Worm (Caenorhabditis elegans): ENCODE measurements around the gene pqn-83.
A peak's percentile ranks its signal among the peaks of the same experiment; 100 is the strongest.

Gene pqn-83

DNA sequence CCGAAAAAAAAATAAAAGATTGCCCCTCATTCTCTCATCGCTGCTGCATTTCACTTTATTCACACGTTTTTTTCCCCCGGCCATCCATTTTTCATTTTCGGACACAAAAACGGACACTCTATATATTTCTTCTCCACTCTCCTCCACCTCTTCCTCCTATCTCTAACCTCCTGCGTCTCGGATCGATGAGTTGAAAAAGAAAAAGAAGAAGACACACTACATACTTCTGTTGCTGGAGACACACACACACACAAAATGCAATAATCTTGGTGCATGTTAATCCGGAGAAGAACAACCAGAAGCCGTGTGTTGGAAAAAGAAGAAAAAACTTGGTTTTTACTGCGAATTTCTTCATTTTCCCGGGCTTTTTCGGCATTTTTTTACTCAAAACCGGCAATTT lies 6.7 kb upstream of the pqn-83 start:
- no peak for TF ChIP-seq tra-4 (tag; optimal IDR thresholded peaks at IDR 0.05)
- no peak for TF ChIP-seq hmbx-1 (tag; optimal IDR thresholded peaks at IDR 0.05)
- no peak for TF ChIP-seq flt-1 (GFP tag; IDR thresholded peaks at IDR 0.05)
- TF ChIP-seq scrt-1 (GFP tag; IDR thresholded peaks at IDR 0.05): no peak
- TF ChIP-seq pes-1 (GFP tag; IDR thresholded peaks at IDR 0.05): no peak
- TF ChIP-seq F13C5.2 (tag; optimal IDR thresholded peaks at IDR 0.05): no peak
- no peak for TF ChIP-seq tbx-11 (GFP tag; IDR thresholded peaks at IDR 0.05)
- TF ChIP-seq tbx-37 (GFP tag; conservative IDR thresholded peaks at IDR 0.05): no peak
- no peak for TF ChIP-seq hnd-1 (tag; optimal IDR thresholded peaks at IDR 0.05)
- no peak for TF ChIP-seq hmg-4 (GFP tag; optimal IDR thresholded peaks at IDR 0.05)
- no peak for TF ChIP-seq ceh-13 (GFP tag; optimal IDR thresholded peaks at IDR 0.05)
- TF ChIP-seq aly-1 (tag; optimal IDR thresholded peaks at IDR 0.05): no peak
- no peak for TF ChIP-seq ets-7 (tag; optimal IDR thresholded peaks at IDR 0.05)
- no peak for TF ChIP-seq ama-1 (optimal IDR thresholded peaks at IDR 0.05)
- no peak for TF ChIP-seq B0310.2 (tag; optimal IDR thresholded peaks at IDR 0.05)
- no peak for TF ChIP-seq ceh-36 (tag; optimal IDR thresholded peaks at IDR 0.05)
- no peak for TF ChIP-seq sea-1 (GFP tag; conservative IDR thresholded peaks at IDR 0.05)

ce11 chrIII:13105497-13105896 lies 6.2 kb upstream of the pqn-83 start:
- TF ChIP-seq ama-1 (optimal IDR thresholded peaks at IDR 0.05): no peak
- TF ChIP-seq sea-1 (GFP tag; conservative IDR thresholded peaks at IDR 0.05): no peak
- TF ChIP-seq B0310.2 (tag; optimal IDR thresholded peaks at IDR 0.05): no peak
- no peak for TF ChIP-seq ceh-36 (tag; optimal IDR thresholded peaks at IDR 0.05)
- no peak for TF ChIP-seq tra-4 (tag; optimal IDR thresholded peaks at IDR 0.05)
- no peak for TF ChIP-seq ets-7 (tag; optimal IDR thresholded peaks at IDR 0.05)
- no peak for TF ChIP-seq flt-1 (GFP tag; IDR thresholded peaks at IDR 0.05)
- no peak for TF ChIP-seq hnd-1 (tag; optimal IDR thresholded peaks at IDR 0.05)
- no peak for TF ChIP-seq tbx-37 (GFP tag; conservative IDR thresholded peaks at IDR 0.05)
- no peak for TF ChIP-seq hmbx-1 (tag; optimal IDR thresholded peaks at IDR 0.05)
- TF ChIP-seq ceh-13 (GFP tag; optimal IDR thresholded peaks at IDR 0.05): no peak
- TF ChIP-seq tbx-11 (GFP tag; IDR thresholded peaks at IDR 0.05): no peak

- no peak for TF ChIP-seq sea-1 (GFP tag; conservative IDR thresholded peaks at IDR 0.05)
- TF ChIP-seq flt-1 (GFP tag; IDR thresholded peaks at IDR 0.05): no peak
- TF ChIP-seq ceh-13 (GFP tag; optimal IDR thresholded peaks at IDR 0.05): no peak
- no peak for TF ChIP-seq pes-1 (GFP tag; IDR thresholded peaks at IDR 0.05)
- TF ChIP-seq B0310.2 (tag; optimal IDR thresholded peaks at IDR 0.05): no peak
- TF ChIP-seq tbx-37 (GFP tag; conservative IDR thresholded peaks at IDR 0.05): no peak
- no peak for TF ChIP-seq tra-4 (tag; optimal IDR thresholded peaks at IDR 0.05)
- TF ChIP-seq aly-1 (tag; optimal IDR thresholded peaks at IDR 0.05): no peak
- TF ChIP-seq hmbx-1 (tag; optimal IDR thresholded peaks at IDR 0.05): no peak
- no peak for TF ChIP-seq ets-7 (tag; optimal IDR thresholded peaks at IDR 0.05)
Measured at ce11 chrIII:13104410-13104809, 5.1 kb upstream of the pqn-83 start.

- TF ChIP-seq ceh-36 (tag; optimal IDR thresholded peaks at IDR 0.05): no peak
- no peak for TF ChIP-seq ama-1 (optimal IDR thresholded peaks at IDR 0.05)
- TF ChIP-seq tra-4 (tag; optimal IDR thresholded peaks at IDR 0.05): no peak
- TF ChIP-seq aly-1 (tag; optimal IDR thresholded peaks at IDR 0.05): no peak
- no peak for TF ChIP-seq pes-1 (GFP tag; IDR thresholded peaks at IDR 0.05)
- TF ChIP-seq tbx-37 (GFP tag; conservative IDR thresholded peaks at IDR 0.05): no peak
- no peak for TF ChIP-seq hnd-1 (tag; optimal IDR thresholded peaks at IDR 0.05)
- no peak for TF ChIP-seq ceh-13 (GFP tag; optimal IDR thresholded peaks at IDR 0.05)
- TF ChIP-seq B0310.2 (tag; optimal IDR thresholded peaks at IDR 0.05): no peak
- no peak for TF ChIP-seq F13C5.2 (tag; optimal IDR thresholded peaks at IDR 0.05)
- TF ChIP-seq sea-1 (GFP tag; conservative IDR thresholded peaks at IDR 0.05): no peak
Measured at ce11 chrIII:13103980-13104379, 4.7 kb upstream of the pqn-83 start.

DNA sequence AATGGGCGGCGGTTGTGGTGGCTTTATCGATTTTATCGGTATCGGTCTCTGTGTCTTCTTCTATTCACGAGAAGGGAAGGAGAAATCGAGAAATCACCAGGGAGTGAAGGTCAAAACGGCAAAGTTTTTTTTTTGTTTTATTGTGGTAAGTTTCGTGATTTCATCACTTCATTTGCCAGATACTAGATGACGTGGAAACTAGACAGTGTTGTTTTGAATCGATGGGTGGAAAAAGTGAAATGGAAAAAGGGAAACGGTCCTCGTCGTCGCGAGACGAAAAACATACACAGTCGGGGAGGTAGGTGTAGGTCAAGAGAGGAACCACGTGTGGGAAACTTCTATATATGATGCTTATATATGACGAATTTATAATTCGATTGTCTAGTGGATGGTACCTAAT lies 1.8 kb upstream of the pqn-83 start:
- TF ChIP-seq hnd-1 (tag; optimal IDR thresholded peaks at IDR 0.05): no peak
- no peak for TF ChIP-seq hmbx-1 (tag; optimal IDR thresholded peaks at IDR 0.05)
- TF ChIP-seq sea-1 (GFP tag; conservative IDR thresholded peaks at IDR 0.05): no peak
- TF ChIP-seq flt-1 (GFP tag; IDR thresholded peaks at IDR 0.05): no peak

DNA sequence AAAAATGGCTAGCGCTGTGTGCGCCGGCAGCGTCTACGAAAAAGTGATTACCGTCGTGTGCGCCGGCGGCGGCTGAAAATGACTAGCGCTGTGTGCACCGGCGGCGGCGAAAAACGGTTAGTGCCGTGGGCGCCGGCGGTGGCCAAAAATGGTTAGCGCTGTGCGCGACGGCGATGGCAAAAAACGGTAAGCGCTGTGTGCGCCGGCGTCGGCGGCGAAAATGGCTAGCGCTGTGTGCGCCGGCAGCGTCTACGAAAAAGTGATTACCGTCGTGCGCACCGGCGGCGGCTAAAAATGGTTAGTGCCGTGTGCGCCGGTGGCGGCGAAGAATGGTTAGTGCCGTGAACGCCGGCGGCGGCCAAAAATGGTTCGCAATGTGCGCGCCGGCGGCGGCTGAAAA lies 6.9 kb downstream of the pqn-83 start:
- TF ChIP-seq pes-1 (GFP tag; IDR thresholded peaks at IDR 0.05) (no peak), hmbx-1 (tag; optimal IDR thresholded peaks at IDR 0.05) (no peak), aly-1 (tag; optimal IDR thresholded peaks at IDR 0.05) (peak; percentile 18), sea-1 (GFP tag; conservative IDR thresholded peaks at IDR 0.05) (no peak), tbx-37 (GFP tag; conservative IDR thresholded peaks at IDR 0.05) (no peak)

DNA sequence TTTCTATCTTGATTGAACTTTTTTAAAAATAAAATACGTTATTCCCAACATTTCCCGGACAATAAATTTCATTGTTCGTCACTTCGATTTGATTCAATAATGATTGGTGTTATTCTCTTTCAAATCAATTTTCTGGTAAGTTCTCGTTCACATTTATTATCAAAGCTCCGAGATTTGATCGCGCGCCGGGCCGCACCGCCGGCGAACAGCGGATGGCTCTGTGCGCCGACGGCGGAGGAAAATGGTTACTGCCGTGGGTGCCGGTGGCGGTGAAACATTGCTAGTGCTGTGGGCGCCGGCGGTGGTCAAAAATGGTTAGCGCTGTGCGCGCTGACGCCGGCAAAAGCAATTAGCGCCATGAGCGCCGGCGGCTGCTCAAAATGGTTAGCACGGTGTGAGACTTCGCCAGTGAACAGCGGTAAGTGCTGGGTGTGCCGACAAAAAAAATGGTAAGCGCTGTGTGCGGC lies 8.2 kb downstream of the pqn-83 start, which contains the start of gene Y39E4B.13:
Y39E4B.13 (plus strand) TSS at position 51 of the 467 bp plus-strand sequence.
- TF ChIP-seq tbx-37 (GFP tag; conservative IDR thresholded peaks at IDR 0.05) (no peak), scrt-1 (GFP tag; IDR thresholded peaks at IDR 0.05) (no peak), pes-1 (GFP tag; IDR thresholded peaks at IDR 0.05) (no peak), tbx-11 (GFP tag; IDR thresholded peaks at IDR 0.05) (no peak), F13C5.2 (tag; optimal IDR thresholded peaks at IDR 0.05) (no peak)

- TF ChIP-seq flt-1 (GFP tag; IDR thresholded peaks at IDR 0.05) (no peak), ets-7 (tag; optimal IDR thresholded peaks at IDR 0.05) (no peak), pes-1 (GFP tag; IDR thresholded peaks at IDR 0.05) (no peak), ceh-36 (tag; optimal IDR thresholded peaks at IDR 0.05) (no peak), hmg-4 (GFP tag; optimal IDR thresholded peaks at IDR 0.05) (no peak), aly-1 (tag; optimal IDR thresholded peaks at IDR 0.05) (no peak), hmbx-1 (tag; optimal IDR thresholded peaks at IDR 0.05) (no peak), tra-4 (tag; optimal IDR thresholded peaks at IDR 0.05) (no peak), hnd-1 (tag; optimal IDR thresholded peaks at IDR 0.05) (no peak)
Measured at ce11 chrIII:13087437-13087836, 11.8 kb downstream of the pqn-83 start.

Data from whole organism, early embryonic.